Fruit fly (Drosophila melanogaster) whole organism, embryonic: ENCODE measurements around the gene CG15719.

ENCODE experiments used
- BEAF-32 ChIP-seq: fragments of 200-800 bp; sonication (Bioruptor generic); optimal IDR thresholded peaks from 3 replicates; lab custom pipeline; 2017; ENCODE audit warnings: missing biosample characterization, missing genetic modification characterization, mild to moderate bottlenecking, moderate library complexity, missing genetic modification reagents
- CG10209 ChIP-seq: fragments of 200-800 bp; sonication (Bioruptor generic); optimal IDR thresholded peaks from 3 replicates; lab custom pipeline; 2017; ENCODE audit warnings: missing biosample characterization, mild to moderate bottlenecking, missing genetic modification characterization, missing genetic modification reagents
- CG10543 ChIP-seq: fragments of 200-800 bp; sonication (Bioruptor generic); optimal IDR thresholded peaks from 3 replicates; lab custom pipeline; 2017; ENCODE audit warnings: missing biosample characterization, mild to moderate bottlenecking, missing genetic modification characterization, moderate library complexity
- CG12236 ChIP-seq: fragments of 200-800 bp; sonication (Bioruptor generic); optimal IDR thresholded peaks from 2 replicates; lab custom pipeline; 2016; ENCODE audit warnings: missing biosample characterization, missing genetic modification characterization
- CG12659 ChIP-seq: fragments of 200-800 bp; sonication (Bioruptor generic); optimal IDR thresholded peaks from 3 replicates; lab custom pipeline; 2017; ENCODE audit warnings: mild to moderate bottlenecking, missing biosample characterization, missing genetic modification reagents, missing genetic modification characterization
- CG14667 ChIP-seq: fragments of 200-800 bp; sonication (Bioruptor generic); IDR thresholded peaks from 2 replicates; pipeline ENCODE4 v1.3.6; 2022; ENCODE audit warnings: missing biosample characterization, missing genetic modification characterization
- CG1602 ChIP-seq: fragments of 200-800 bp; sonication (Bioruptor generic); optimal IDR thresholded peaks from 3 replicates; lab custom pipeline; 2016; ENCODE audit warnings: missing biosample characterization, missing genetic modification characterization
- CG17328 ChIP-seq: fragments of 200-800 bp; sonication (Bioruptor generic); IDR thresholded peaks from 2 replicates; pipeline ENCODE4 v1.3.6; 2022; ENCODE audit warnings: missing biosample characterization, missing genetic modification characterization
- CG18619 ChIP-seq: fragments of 200-800 bp; sonication (Bioruptor generic); optimal IDR thresholded peaks from 3 replicates; lab custom pipeline; 2017; ENCODE audit warnings: missing biosample characterization, mild to moderate bottlenecking, missing genetic modification characterization
- CG30403 ChIP-seq: fragments of 200-800 bp; sonication (Bioruptor generic); optimal IDR thresholded peaks from 3 replicates; lab custom pipeline; 2016; ENCODE audit warnings: missing biosample characterization, missing genetic modification characterization
- CG31224 ChIP-seq: fragments of 200-800 bp; sonication (Bioruptor generic); IDR thresholded peaks from 2 replicates; pipeline ENCODE4 v1.3.6; 2022; ENCODE audit warnings: missing biosample characterization, missing genetic modification characterization
- CG31441 ChIP-seq: fragments of 200-800 bp; sonication (Bioruptor generic); IDR thresholded peaks from 2 replicates; pipeline ENCODE4 v1.3.6; 2022; ENCODE audit warnings: missing biosample characterization, missing genetic modification characterization
- CG33213 ChIP-seq: fragments of 200-800 bp; sonication (Bioruptor generic); optimal IDR thresholded peaks from 3 replicates; lab custom pipeline; 2016; ENCODE audit warnings: missing biosample characterization, missing genetic modification characterization
- CG34422 ChIP-seq: fragments of 200-800 bp; sonication (Bioruptor generic); IDR thresholded peaks from 3 replicates; pipeline ENCODE4 v1.3.6; 2022; ENCODE audit warnings: missing biosample characterization, missing genetic modification characterization
- CG4424 ChIP-seq: fragments of 200-800 bp; sonication (Bioruptor generic); optimal IDR thresholded peaks from 3 replicates; lab custom pipeline; 2016; ENCODE audit warnings: missing biosample characterization, missing genetic modification characterization
- CG6813 ChIP-seq: fragments of 200-800 bp; sonication (Bioruptor generic); optimal IDR thresholded peaks from 2 replicates; lab custom pipeline; 2017; ENCODE audit warnings: missing biosample characterization, missing genetic modification characterization, mild to moderate bottlenecking, moderate library complexity, missing genetic modification reagents
- CG6854 ChIP-seq: fragments of 200-800 bp; sonication (Bioruptor generic); optimal IDR thresholded peaks from 3 replicates; lab custom pipeline; 2017; ENCODE audit warnings: missing biosample characterization, mild to moderate bottlenecking, missing genetic modification characterization
- CG7372 ChIP-seq: fragments of 200-800 bp; sonication (Bioruptor generic); IDR thresholded peaks from 2 replicates; pipeline ENCODE4 v1.3.6; 2022; ENCODE audit warnings: missing biosample characterization, missing genetic modification characterization
- CG7987 ChIP-seq: fragments of 200-800 bp; sonication (Bioruptor generic); optimal IDR thresholded peaks from 2 replicates; lab custom pipeline; 2018; ENCODE audit warnings: missing biosample characterization, mild to moderate bottlenecking, missing genetic modification characterization, moderate library complexity
- CG9215 ChIP-seq: fragments of 200-800 bp; sonication (Bioruptor generic); IDR thresholded peaks from 2 replicates; pipeline ENCODE4 v1.3.6; 2022; ENCODE audit warnings: missing biosample characterization, missing genetic modification characterization
- CHES-1-like ChIP-seq: fragments of 200-800 bp; sonication (Bioruptor generic); optimal IDR thresholded peaks from 2 replicates; lab custom pipeline; 2016; ENCODE audit warnings: missing biosample characterization, missing genetic modification characterization
- Dfd ChIP-seq, 2 experiments: fragments of >200 bp; optimal IDR thresholded peaks; 2 replicates each; lab custom pipeline; 2017; ENCODE audit warnings: missing biosample characterization in 2 of 2, missing genetic modification characterization in 2 of 2
- Dip2 ChIP-seq: fragments of 200-800 bp; sonication (Bioruptor generic); IDR thresholded peaks from 2 replicates; pipeline ENCODE4 v1.3.6; 2022; ENCODE audit warnings: missing biosample characterization, missing genetic modification characterization
- E2f1 ChIP-seq: fragments of 200-800 bp; sonication (Bioruptor generic); IDR thresholded peaks from 2 replicates; pipeline ENCODE4 v1.3.6; 2022; ENCODE audit warnings: missing biosample characterization, missing genetic modification characterization
- Elba2 ChIP-seq: fragments of 200-800 bp; sonication (Bioruptor generic); optimal IDR thresholded peaks from 3 replicates; lab custom pipeline; 2016; ENCODE audit warnings: missing biosample characterization, missing genetic modification characterization
- HLH3B ChIP-seq: fragments of 200-800 bp; sonication (Bioruptor generic); IDR thresholded peaks from 2 replicates; pipeline ENCODE4 v1.3.6; 2022; ENCODE audit warnings: missing biosample characterization, missing genetic modification characterization
- Hsf ChIP-seq: fragments of 200-800 bp; sonication (Bioruptor generic); optimal IDR thresholded peaks from 3 replicates; lab custom pipeline; 2016; ENCODE audit warnings: missing biosample characterization, missing genetic modification characterization
- Kr ChIP-seq: fragments of 200-800 bp; sonication (Bioruptor generic); optimal IDR thresholded peaks from 2 replicates; lab custom pipeline; 2017; ENCODE audit warnings: missing biosample characterization, mild to moderate bottlenecking, missing genetic modification characterization
- Nf-YA ChIP-seq: fragments of 200-800 bp; sonication (Bioruptor generic); IDR thresholded peaks from 2 replicates; pipeline ENCODE4 v1.3.6; 2022; ENCODE audit warnings: missing biosample characterization, missing genetic modification characterization
- Oaz ChIP-seq: fragments of 200-800 bp; sonication (Bioruptor generic); IDR thresholded peaks from 2 replicates; pipeline ENCODE4 v1.3.6; 2022; ENCODE audit warnings: missing biosample characterization, missing genetic modification characterization
- Xrp1 ChIP-seq: fragments of 200-800 bp; sonication (Bioruptor generic); IDR thresholded peaks from 2 replicates; pipeline ENCODE4 v1.3.6; 2022; ENCODE audit warnings: missing biosample characterization, missing genetic modification characterization
- bbx ChIP-seq: fragments of 200-800 bp; sonication (Bioruptor generic); IDR thresholded peaks from 2 replicates; pipeline ENCODE4 v1.3.6; 2022; ENCODE audit warnings: missing biosample characterization, missing genetic modification characterization; ENCODE audit not compliant: partially characterized antibody
- bigmax ChIP-seq: fragments of 200-800 bp; sonication (Bioruptor generic); optimal IDR thresholded peaks from 2 replicates; lab custom pipeline; 2018; ENCODE audit warnings: missing biosample characterization, mild to moderate bottlenecking, missing genetic modification characterization
- btn ChIP-seq: fragments of 200-800 bp; sonication (Bioruptor generic); optimal IDR thresholded peaks from 2 replicates; lab custom pipeline; 2016; ENCODE audit warnings: missing biosample characterization, missing genetic modification characterization
- cad ChIP-seq: fragments of >200 bp; optimal IDR thresholded peaks from 2 replicates; lab custom pipeline; 2017; ENCODE audit warnings: missing biosample characterization, missing genetic modification characterization
- ci ChIP-seq: fragments of 200-800 bp; sonication (Bioruptor generic); IDR thresholded peaks from 3 replicates; pipeline ENCODE4 v1.3.6; 2022; ENCODE audit warnings: missing biosample characterization, missing genetic modification characterization
- corto ChIP-seq: fragments of 200-800 bp; sonication (Bioruptor generic); optimal IDR thresholded peaks from 2 replicates; lab custom pipeline; 2016; ENCODE audit warnings: missing biosample characterization, mild to moderate bottlenecking, missing genetic modification characterization, moderate library complexity
- dpn ChIP-seq, 2 experiments: fragments of 200-800 bp; sonication (Bioruptor generic); optimal IDR thresholded peaks; 3 replicates each; lab custom pipeline; 2016; ENCODE audit warnings: missing biosample characterization in 2 of 2, missing genetic modification characterization in 2 of 2
- gfzf ChIP-seq: fragments of 200-800 bp; sonication (Bioruptor generic); optimal IDR thresholded peaks from 2 replicates; lab custom pipeline; 2016; ENCODE audit warnings: missing biosample characterization, mild to moderate bottlenecking, missing genetic modification characterization, moderate library complexity
- knrl ChIP-seq: fragments of 200-800 bp; sonication (Bioruptor generic); IDR thresholded peaks from 3 replicates; pipeline ENCODE4 v1.3.6; 2022; ENCODE audit warnings: missing biosample characterization, missing genetic modification characterization; ENCODE audit not compliant: partially characterized antibody
- mirr ChIP-seq: fragments of 200-800 bp; sonication (Bioruptor generic); optimal IDR thresholded peaks from 3 replicates; lab custom pipeline; 2018; ENCODE audit warnings: missing biosample characterization, mild to moderate bottlenecking, missing genetic modification characterization
- mld ChIP-seq: fragments of 200-800 bp; sonication (Bioruptor generic); IDR thresholded peaks from 3 replicates; pipeline ENCODE4 v1.3.6; 2022; ENCODE audit warnings: missing biosample characterization, missing genetic modification characterization; ENCODE audit not compliant: partially characterized antibody
- odd ChIP-seq: fragments of 200-800 bp; sonication (Bioruptor generic); optimal IDR thresholded peaks from 2 replicates; lab custom pipeline; 2017; ENCODE audit warnings: missing biosample characterization, mild to moderate bottlenecking, missing genetic modification characterization
- onecut ChIP-seq: fragments of 200-800 bp; sonication (Bioruptor generic); IDR thresholded peaks from 2 replicates; pipeline ENCODE4 v1.3.6; 2022; ENCODE audit warnings: missing biosample characterization, missing genetic modification characterization
- p53 ChIP-seq: fragments of 200-800 bp; sonication (Bioruptor generic); optimal IDR thresholded peaks from 2 replicates; lab custom pipeline; 2016; ENCODE audit warnings: missing biosample characterization, missing genetic modification characterization
- pzg ChIP-seq: fragments of 200-800 bp; sonication (Bioruptor generic); optimal IDR thresholded peaks from 3 replicates; lab custom pipeline; 2018; ENCODE audit warnings: missing biosample characterization, mild to moderate bottlenecking, missing genetic modification characterization, moderate library complexity
- rib ChIP-seq: fragments of 200-800 bp; sonication (Bioruptor generic); IDR thresholded peaks from 2 replicates; pipeline ENCODE4 v1.3.6; 2022; ENCODE audit warnings: missing biosample characterization, missing genetic modification characterization
- run ChIP-seq: fragments of 200-800 bp; sonication (Bioruptor generic); optimal IDR thresholded peaks from 3 replicates; lab custom pipeline; 2018; ENCODE audit warnings: missing biosample characterization, mild to moderate bottlenecking, missing genetic modification characterization
- sc ChIP-seq, 3 experiments: fragments of >200 bp in 2 of 3; fragments of 200-800 bp in 1 of 3; sonication (Bioruptor generic) in 1 of 3; optimal IDR thresholded peaks; 2 replicates in 2 of 3; 3 replicates in 1 of 3; lab custom pipeline; 2017; ENCODE audit warnings: mild to moderate bottlenecking in 1 of 3, missing biosample characterization in 1 of 3, missing genetic modification characterization in 1 of 3, missing genetic modification reagents in 1 of 3
- trem ChIP-seq: fragments of 200-800 bp; optimal IDR thresholded peaks from 3 replicates; lab custom pipeline; 2019; ENCODE audit warnings: missing biosample characterization, mild to moderate bottlenecking, missing genetic modification characterization, moderate library complexity
- zfh1 ChIP-seq: fragments of 200-800 bp; sonication (Bioruptor generic); IDR thresholded peaks from 3 replicates; pipeline ENCODE4 v1.3.6; 2022; ENCODE audit warnings: missing biosample characterization, missing genetic modification characterization

CG15719 gene

dm6 chrX:13004779-13005178, at the start of gene CG15719:
CG15719 (minus strand) TSS chrX:13004879.
- TF ChIP-seq Dip2 = no peak
- no peak for TF ChIP-seq Hsf
- TF ChIP-seq onecut = no peak
- TF ChIP-seq p53 (GFP tag; lab: Kevin White, UChicago) = no peak
- no peak for TF ChIP-seq CG10209
- TF ChIP-seq CG1602 = no peak
- TF ChIP-seq, all 482 proteins: peak for 0

dm6 chrX:13023777-13024176, 19.1 kb upstream of the CG15719 start:
- peak; percentile 10 for TF ChIP-seq CG4424 (GFP tag; lab: Kevin White, UChicago)
- 0 out of 2 replicates have a peak, but pooled peaks have one; percentile 14 for TF ChIP-seq CG31441 (GFP tag; lab: Robert Waterston, UW)
- TF ChIP-seq CG30403 (GFP tag; lab: Kevin White, UChicago) = peak; percentile 36
- no peak for TF ChIP-seq Nf-YA (GFP tag; lab: Robert Waterston, UW)
- TF ChIP-seq CG10543 (GFP tag; lab: Kevin White, UChicago) = no peak
- no peak for TF ChIP-seq CG7987
- TF ChIP-seq CG17328 (GFP tag; lab: Robert Waterston, UW) = no peak
- TF ChIP-seq BEAF-32 = no peak
- TF ChIP-seq CG18619 (GFP tag; lab: Kevin White, UChicago) = no peak
- TF ChIP-seq Kr (GFP tag; lab: Kevin White, UChicago) = no peak
- no peak for TF ChIP-seq cad
- TF ChIP-seq zfh1 (GFP tag; lab: Robert Waterston, UW) = no peak
- TF ChIP-seq HLH3B = no peak
- TF ChIP-seq ci = 0 out of 3 replicates have a peak, but pooled peaks have one; percentile 30
- TF ChIP-seq CG7372 (GFP tag; lab: Robert Waterston, UW) = no peak
- no peak for TF ChIP-seq corto (GFP tag; lab: Kevin White, UChicago)
- TF ChIP-seq rib (GFP tag; lab: Robert Waterston, UW) = no peak
- no peak for TF ChIP-seq sc (optimal IDR thresholded peaks at IDR 0.05; lab: Kevin White, UChicago)
- TF ChIP-seq sc (GFP tag; optimal IDR thresholded peaks at IDR 0.05; lab: Kevin White, UChicago) = no peak
- no peak for TF ChIP-seq knrl (GFP tag; lab: Robert Waterston, UW)
- no peak for TF ChIP-seq CG31224 (GFP tag; lab: Robert Waterston, UW)
- TF ChIP-seq mld (GFP tag; lab: Robert Waterston, UW) = no peak
- TF ChIP-seq CG9215 (GFP tag; lab: Robert Waterston, UW) = no peak
- TF ChIP-seq odd (GFP tag; lab: Kevin White, UChicago) = no peak
- TF ChIP-seq mirr (GFP tag; lab: Kevin White, UChicago) = no peak
- no peak for TF ChIP-seq trem
- no peak for TF ChIP-seq bigmax (GFP tag; lab: Kevin White, UChicago)
- no peak for TF ChIP-seq pzg
- TF ChIP-seq Elba2 (GFP tag; lab: Kevin White, UChicago) = no peak
- no peak for TF ChIP-seq CHES-1-like (GFP tag; lab: Kevin White, UChicago)
- no peak for TF ChIP-seq run (tag; lab: Kevin White, UChicago)
- no peak for TF ChIP-seq Oaz (GFP tag; lab: Robert Waterston, UW)
- TF ChIP-seq dpn (GFP tag; optimal IDR thresholded peaks at IDR 0.05; lab: Kevin White, UChicago) = no peak
- TF ChIP-seq CG34422 (GFP tag; lab: Robert Waterston, UW) = no peak
- no peak for TF ChIP-seq gfzf (GFP tag; lab: Kevin White, UChicago)
- peak; percentile 3 for TF ChIP-seq CG12659 (GFP tag; lab: Kevin White, UChicago)
- no peak for TF ChIP-seq CG12236 (GFP tag; lab: Kevin White, UChicago)
- TF ChIP-seq CG6813 (GFP tag; lab: Kevin White, UChicago) = peak; percentile 24
- no peak for TF ChIP-seq CG33213 (GFP tag; lab: Kevin White, UChicago)
- TF ChIP-seq btn (GFP tag; lab: Kevin White, UChicago) = no peak
- TF ChIP-seq bbx = no peak
- no peak for TF ChIP-seq Xrp1 (GFP tag; lab: Robert Waterston, UW)
- TF ChIP-seq CG14667 (GFP tag; lab: Robert Waterston, UW) = no peak
- no peak for TF ChIP-seq E2f1 (GFP tag; lab: Robert Waterston, UW)
- peak; percentile 13 for TF ChIP-seq CG6854 (GFP tag; lab: Kevin White, UChicago)
- no peak for TF ChIP-seq Dfd (GFP tag; optimal IDR thresholded peaks at IDR 0.05; lab: Kevin White, UChicago)
